Fruit fly (Drosophila melanogaster) whole organism, larva: Measurements from ENCODE around the gene Prim2.
A peak's percentile ranks its signal among the peaks of the same experiment; 100 is the strongest.

ENCODE experiments used
- noc ChIP-seq: fragments of 200-800 bp; sonication (Bioruptor generic); optimal IDR thresholded peaks from 3 replicates; lab custom pipeline; 2019; ENCODE audit warnings: missing biosample characterization, mild to moderate bottlenecking, missing genetic modification characterization, moderate library complexity

Gene Prim2

dm6 chr3L:20361389-20361788, at the start of gene Prim2:
TSS of gene Prim2 (minus strand) at chr3L:20361585.
- TF ChIP-seq noc (tag; lab: Kevin White, UChicago) = no peak

dm6 chr3L:20410780-20411179, 49.4 kb upstream of the Prim2 start:
- no peak for TF ChIP-seq noc (tag; lab: Kevin White, UChicago)

- TF ChIP-seq noc (tag; lab: Kevin White, UChicago) = no peak
Measured at dm6 chr3L:20410345-20410744, 49.0 kb upstream of the Prim2 start, which contains the start of gene CG13248. TSS of gene CG13248 (minus strand) at chr3L:20410566.

dm6 chr3L:20405971-20406948, 44.9 kb upstream of the Prim2 start:
- TF ChIP-seq noc (tag; lab: Kevin White, UChicago) = no peak

dm6 chr3L:20405337-20405887, 44.0 kb upstream of the Prim2 start:
- no peak for TF ChIP-seq noc (tag; lab: Kevin White, UChicago)

- no peak for TF ChIP-seq noc (tag; lab: Kevin White, UChicago)
Measured at dm6 chr3L:20404515-20404914, 43.1 kb upstream of the Prim2 start.

dm6 chr3L:20403493-20404379, 42.4 kb upstream of the Prim2 start:
- TF ChIP-seq noc (tag; lab: Kevin White, UChicago) = no peak

dm6 chr3L:20402665-20403492, 41.5 kb upstream of the Prim2 start:
- TF ChIP-seq noc (tag; lab: Kevin White, UChicago) = no peak

- no peak for TF ChIP-seq noc (tag; lab: Kevin White, UChicago)
Measured at dm6 chr3L:20401026-20401912, 39.9 kb upstream of the Prim2 start, which contains the start of gene trbl. TSS of gene trbl (minus strand) at chr3L:20401609.

- no peak for TF ChIP-seq noc (tag; lab: Kevin White, UChicago)
Measured at dm6 chr3L:20400515-20400914, 39.1 kb upstream of the Prim2 start.

dm6 chr3L:20399550-20400109, 38.2 kb upstream of the Prim2 start:
- TF ChIP-seq noc (tag; lab: Kevin White, UChicago) = peak; percentile 83

dm6 chr3L:20398243-20399222, 37.1 kb upstream of the Prim2 start:
- peak; percentile 75 for TF ChIP-seq noc (tag; lab: Kevin White, UChicago)
